Fruit fly (Drosophila melanogaster): Measurements from ENCODE around the gene yata.

- no peak for TF ChIP-seq GATAd (GFP tag; optimal IDR thresholded peaks at IDR 0.05)
- TF ChIP-seq dmrt93B (GFP tag; optimal IDR thresholded peaks at IDR 0.05), result no peak
- no peak for TF ChIP-seq OdsH (GFP tag; optimal IDR thresholded peaks at IDR 0.05)
Observed at dm6 chr3R:29749304-29750066, 466 bp downstream of the yata start.

Data from whole organism, wandering third instar larva.